Worm (Caenorhabditis elegans) whole organism, mixed stage, embryonic: ENCODE results near the gene ZK180.5.

Experiments used
- M03D4.4 ChIP-seq: sonication (generic microtip); optimal IDR thresholded peaks from 2 replicates; lab custom pipeline; 2017; ENCODE audit warnings: mild to moderate bottlenecking, missing genetic modification characterization, missing compliant biosample characterization
- bed-3 ChIP-seq: fragments of 200-800 bp; sonication (Bioruptor generic); optimal IDR thresholded peaks from 3 replicates; lab custom pipeline; 2018; ENCODE audit warnings: mild to moderate bottlenecking, missing genetic modification characterization, moderate library complexity, missing compliant biosample characterization
- blmp-1 ChIP-seq: fragments of 150-350 bp; optimal IDR thresholded peaks from 2 replicates; lab custom pipeline; 2014; ENCODE audit warnings: missing biosample characterization, missing genetic modification characterization
- ceh-43 ChIP-seq: fragments of 200-800 bp; sonication (Bioruptor generic); optimal IDR thresholded peaks from 2 replicates; lab custom pipeline; 2018; ENCODE audit warnings: mild to moderate bottlenecking, missing genetic modification characterization, moderate library complexity, missing compliant biosample characterization
- ceh-83 ChIP-seq: fragments of 200-800 bp; sonication (Bioruptor generic); optimal IDR thresholded peaks from 2 replicates; lab custom pipeline; 2018; ENCODE audit warnings: mild to moderate bottlenecking, missing genetic modification characterization, missing compliant biosample characterization
- ces-1 ChIP-seq: fragments of 150-350 bp; optimal IDR thresholded peaks from 2 replicates; lab custom pipeline; 2014; ENCODE audit warnings: missing biosample characterization, missing genetic modification reagents, missing genetic modification characterization
- cnd-1 ChIP-seq: fragments of 200-800 bp; sonication (Bioruptor generic); optimal IDR thresholded peaks from 2 replicates; lab custom pipeline; 2018; ENCODE audit warnings: mild to moderate bottlenecking, missing genetic modification characterization, missing compliant biosample characterization
- drap-1 ChIP-seq: fragments of 200-800 bp; sonication (Bioruptor generic); optimal IDR thresholded peaks from 3 replicates; lab custom pipeline; 2018; ENCODE audit warnings: mild to moderate bottlenecking, missing genetic modification characterization, missing compliant biosample characterization
- elt-1 ChIP-seq: sonication (generic microtip); optimal IDR thresholded peaks from 2 replicates; lab custom pipeline; 2017; ENCODE audit warnings: missing genetic modification characterization, mild to moderate bottlenecking, missing compliant biosample characterization, antibody characterized with exemption, moderate library complexity, borderline replicate concordance; ENCODE audit not compliant: insufficient read depth
- elt-3 ChIP-seq: fragments of 150-350 bp; optimal IDR thresholded peaks from 2 replicates; lab custom pipeline; 2014; ENCODE audit warnings: missing biosample characterization, missing genetic modification characterization
- flh-1 ChIP-seq: fragments of 200-800 bp; sonication (Bioruptor generic); optimal IDR thresholded peaks from 2 replicates; lab custom pipeline; 2018; ENCODE audit warnings: mild to moderate bottlenecking, missing genetic modification characterization, moderate library complexity, missing compliant biosample characterization
- ham-2 ChIP-seq: fragments of 200-800 bp; sonication (Bioruptor generic); optimal IDR thresholded peaks from 2 replicates; lab custom pipeline; 2018; ENCODE audit warnings: mild to moderate bottlenecking, missing genetic modification characterization, missing compliant biosample characterization
- hlh-1 ChIP-seq: fragments of 150-350 bp; optimal IDR thresholded peaks from 2 replicates; lab custom pipeline; 2014; ENCODE audit warnings: missing biosample characterization, missing genetic modification reagents, missing genetic modification characterization
- lin-13 ChIP-seq: fragments of 150-350 bp; optimal IDR thresholded peaks from 2 replicates; lab custom pipeline; 2014; ENCODE audit warnings: missing biosample characterization, missing genetic modification characterization
- lin-32 ChIP-seq: fragments of 200-800 bp; sonication (Bioruptor generic); optimal IDR thresholded peaks from 2 replicates; lab custom pipeline; 2018; ENCODE audit warnings: mild to moderate bottlenecking, missing genetic modification characterization, missing compliant biosample characterization
- lsy-2 ChIP-seq: fragments of 150-350 bp; optimal IDR thresholded peaks from 2 replicates; lab custom pipeline; 2014; ENCODE audit warnings: missing biosample characterization, missing genetic modification characterization
- mab-5 ChIP-seq: fragments of 150-350 bp; optimal IDR thresholded peaks from 2 replicates; lab custom pipeline; 2014; ENCODE audit warnings: missing biosample characterization, missing genetic modification characterization
- mep-1 ChIP-seq: fragments of 150-350 bp; optimal IDR thresholded peaks from 2 replicates; lab custom pipeline; 2017; ENCODE audit warnings: missing biosample characterization, missing genetic modification reagents, missing genetic modification characterization, inconsistent platforms
- mls-2 ChIP-seq: sonication (generic microtip); optimal IDR thresholded peaks from 2 replicates; lab custom pipeline; 2016; ENCODE audit warnings: mild to moderate bottlenecking, missing genetic modification characterization, moderate library complexity, missing compliant biosample characterization
- nhr-12 ChIP-seq: fragments of 150-350 bp; optimal IDR thresholded peaks from 2 replicates; lab custom pipeline; 2014; ENCODE audit warnings: missing biosample characterization, missing genetic modification characterization
- nhr-2 ChIP-seq: fragments of 150-350 bp; optimal IDR thresholded peaks from 2 replicates; lab custom pipeline; 2014; ENCODE audit warnings: missing biosample characterization, missing genetic modification characterization
- nhr-28 ChIP-seq: fragments of 150-350 bp; optimal IDR thresholded peaks from 2 replicates; lab custom pipeline; 2014; ENCODE audit warnings: missing biosample characterization, missing genetic modification characterization
- nhr-76 ChIP-seq: sonication (generic microtip); optimal IDR thresholded peaks from 2 replicates; lab custom pipeline; 2017; ENCODE audit warnings: missing biosample characterization, missing genetic modification characterization
- pha-4 ChIP-seq: fragments of 150-350 bp; optimal IDR thresholded peaks from 2 replicates; lab custom pipeline; 2018; ENCODE audit warnings: missing biosample characterization, missing genetic modification reagents, missing genetic modification characterization
- sem-2 ChIP-seq: fragments of 200-800 bp; sonication (Bioruptor generic); optimal IDR thresholded peaks from 2 replicates; lab custom pipeline; 2018; ENCODE audit warnings: mild to moderate bottlenecking, missing genetic modification characterization, missing compliant biosample characterization
- snpc-4 ChIP-seq: fragments of 150-350 bp; optimal IDR thresholded peaks from 2 replicates; lab custom pipeline; 2014; ENCODE audit warnings: missing biosample characterization, missing genetic modification characterization
- sptf-1 ChIP-seq: sonication (generic microtip); optimal IDR thresholded peaks from 2 replicates; lab custom pipeline; 2017; ENCODE audit warnings: mild to moderate bottlenecking, missing genetic modification characterization, moderate library complexity, missing compliant biosample characterization
- tbx-8 ChIP-seq: fragments of 200-800 bp; sonication (Bioruptor generic); optimal IDR thresholded peaks from 2 replicates; lab custom pipeline; 2018; ENCODE audit warnings: mild to moderate bottlenecking, missing genetic modification characterization, moderate library complexity, missing compliant biosample characterization
- unc-120 ChIP-seq: sonication (generic microtip); optimal IDR thresholded peaks from 2 replicates; lab custom pipeline; 2017; ENCODE audit warnings: missing genetic modification characterization, missing compliant biosample characterization; ENCODE audit not compliant: poor library complexity, severe bottlenecking
- unc-39 ChIP-seq: fragments of 150-350 bp; optimal IDR thresholded peaks from 2 replicates; lab custom pipeline; 2014; ENCODE audit warnings: missing biosample characterization, missing genetic modification characterization
- unc-62 ChIP-seq: fragments of 150-350 bp; optimal IDR thresholded peaks from 2 replicates; lab custom pipeline; 2014; ENCODE audit warnings: missing biosample characterization, missing genetic modification reagents, missing genetic modification characterization
- zip-8 ChIP-seq: fragments of 150-350 bp; optimal IDR thresholded peaks from 2 replicates; lab custom pipeline; 2014; ENCODE audit warnings: missing biosample characterization, missing genetic modification characterization
- ztf-11 ChIP-seq: fragments of 150-350 bp; optimal IDR thresholded peaks from 2 replicates; lab custom pipeline; 2014; ENCODE audit warnings: missing biosample characterization, missing genetic modification characterization

ZK180.5 gene

ce11 chrIV:4530170-4530569, 13.2 kb upstream of the ZK180.5 start, which contains the start of gene ZK185.3:
Gene ZK185.3 (minus strand): TSS chrIV:4530432.
- TF ChIP-seq lin-13 (no peak), nhr-12 (tag; lab: Kevin White, UChicago) (no peak), hlh-1 (no peak), unc-120 (tag; lab: Kevin White, UChicago) (no peak), zip-8 (no peak), mep-1 (tag; lab: Kevin White, UChicago) (no peak), ztf-11 (no peak), sptf-1 (tag; lab: Kevin White, UChicago) (no peak), ces-1 (GFP tag; lab: Kevin White, UChicago) (no peak), bed-3 (no peak)

- no peak for TF ChIP-seq flh-1 (GFP tag; lab: Kevin White, UChicago)
- TF ChIP-seq elt-3 (tag; lab: Kevin White, UChicago) = no peak
- TF ChIP-seq nhr-2 (tag; lab: Kevin White, UChicago) = no peak
- TF ChIP-seq snpc-4 (tag; lab: Kevin White, UChicago) = no peak
- no peak for TF ChIP-seq tbx-8
- TF ChIP-seq lin-13 = no peak
- no peak for TF ChIP-seq unc-62 (GFP tag; lab: Kevin White, UChicago)
- no peak for TF ChIP-seq lin-32
- no peak for TF ChIP-seq bed-3
- TF ChIP-seq nhr-76 (tag; lab: Kevin White, UChicago) = no peak
- TF ChIP-seq sem-2 (GFP tag; lab: Kevin White, UChicago) = no peak
- no peak for TF ChIP-seq ceh-43 (GFP tag; lab: Kevin White, UChicago)
- TF ChIP-seq cnd-1 (tag; lab: Kevin White, UChicago) = no peak
- no peak for TF ChIP-seq nhr-28 (tag; lab: Kevin White, UChicago)
- TF ChIP-seq hlh-1 = no peak
Observed at ce11 chrIV:4526724-4527123, 9.8 kb upstream of the ZK180.5 start.

ce11 chrIV:4526028-4526427, 9.1 kb upstream of the ZK180.5 start:
- TF ChIP-seq snpc-4 (tag; lab: Kevin White, UChicago) = no peak
- TF ChIP-seq unc-39 (tag; lab: Kevin White, UChicago) = no peak
- no peak for TF ChIP-seq mep-1 (tag; lab: Kevin White, UChicago)
- no peak for TF ChIP-seq lin-32
- TF ChIP-seq pha-4 (tag; lab: Kevin White, UChicago) = no peak
- no peak for TF ChIP-seq elt-3 (tag; lab: Kevin White, UChicago)
- no peak for TF ChIP-seq zip-8
- no peak for TF ChIP-seq ces-1 (GFP tag; lab: Kevin White, UChicago)
- TF ChIP-seq mls-2 (tag; lab: Kevin White, UChicago) = no peak
- no peak for TF ChIP-seq nhr-2 (tag; lab: Kevin White, UChicago)

DNA sequence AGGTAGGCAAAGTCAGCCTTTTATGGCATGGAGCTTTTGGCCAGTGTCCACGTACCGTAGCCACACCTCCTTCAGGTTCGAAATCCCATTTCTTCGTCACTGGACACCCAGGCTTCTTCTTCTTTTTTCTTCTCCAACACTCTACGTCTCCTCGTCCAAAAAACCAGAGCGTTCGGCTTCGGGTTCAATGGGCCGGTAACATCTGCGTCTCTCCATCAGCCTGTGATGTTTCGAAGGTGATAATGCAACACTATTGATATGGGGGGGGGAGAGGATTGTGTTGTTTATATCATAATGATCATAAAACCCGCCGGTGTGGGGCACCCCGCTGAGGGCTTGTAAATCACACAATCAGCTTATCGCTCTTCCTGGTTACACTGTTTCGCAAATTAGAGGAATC, 8.0 kb upstream of the ZK180.5 start, which contains the start of gene ZK180.6:
TSS of gene ZK180.6 (minus strand) at position 101 of the 400 bp plus-strand sequence.
- TF ChIP-seq unc-62 (GFP tag; lab: Kevin White, UChicago) = no peak
- TF ChIP-seq, all 35 proteins: peak for 0

ce11 chrIV:4523461-4523860, 6.5 kb upstream of the ZK180.5 start:
- TF ChIP-seq snpc-4 (tag; lab: Kevin White, UChicago) (no peak), pha-4 (tag; lab: Kevin White, UChicago) (no peak), unc-120 (tag; lab: Kevin White, UChicago) (no peak), lin-32 (no peak), lin-13 (no peak), ztf-11 (no peak), ces-1 (GFP tag; lab: Kevin White, UChicago) (no peak), nhr-28 (tag; lab: Kevin White, UChicago) (no peak), blmp-1 (no peak), elt-1 (tag; lab: Kevin White, UChicago) (no peak), unc-62 (GFP tag; lab: Kevin White, UChicago) (no peak)
- TF ChIP-seq, all 35 proteins: peak for 0

ce11 chrIV:4519714-4520113, 2.7 kb upstream of the ZK180.5 start:
- no peak for TF ChIP-seq ham-2 (GFP tag; lab: Kevin White, UChicago)
- TF ChIP-seq nhr-28 (tag; lab: Kevin White, UChicago) = no peak
- TF ChIP-seq drap-1 (GFP tag; lab: Kevin White, UChicago) = no peak
- no peak for TF ChIP-seq lsy-2 (tag; lab: Kevin White, UChicago)
- no peak for TF ChIP-seq sptf-1 (tag; lab: Kevin White, UChicago)
- TF ChIP-seq flh-1 (GFP tag; lab: Kevin White, UChicago) = no peak
- no peak for TF ChIP-seq ceh-83 (GFP tag; lab: Kevin White, UChicago)
- TF ChIP-seq lin-13 = no peak
- no peak for TF ChIP-seq cnd-1 (tag; lab: Kevin White, UChicago)
- TF ChIP-seq M03D4.4 (tag; lab: Kevin White, UChicago) = no peak
- TF ChIP-seq ztf-11 = no peak
- no peak for TF ChIP-seq ces-1 (GFP tag; lab: Kevin White, UChicago)
- no peak for TF ChIP-seq mab-5 (tag; lab: Kevin White, UChicago)
- no peak for TF ChIP-seq nhr-76 (tag; lab: Kevin White, UChicago)
- TF ChIP-seq lin-32 = no peak
- TF ChIP-seq unc-120 (tag; lab: Kevin White, UChicago) = no peak
